Worm (Caenorhabditis elegans): ENCODE results near the gene C11H1.5.

The C11H1.5 gene

ce11 chrX:14267781-14268180 is 35.2 kb downstream of the C11H1.5 start, which contains the start of gene del-1 (continued):
- TF ChIP-seq repo-1 (tag; optimal IDR thresholded peaks at IDR 0.05) (no peak), mel-28 (tag; optimal IDR thresholded peaks at IDR 0.05; ENCODE audit: borderline replicate concordance) (no peak), T26A5.8 (tag; optimal IDR thresholded peaks at IDR 0.05) (no peak)

ce11 chrX:14267170-14267569 is 35.8 kb downstream of the C11H1.5 start:
- TF ChIP-seq nfya-1 (tag; optimal IDR thresholded peaks at IDR 0.05; ENCODE audit: borderline replicate concordance, insufficient read depth) = no peak

- TF ChIP-seq B0261.1 (tag; optimal IDR thresholded peaks at IDR 0.05) (no peak), mel-28 (tag; optimal IDR thresholded peaks at IDR 0.05; ENCODE audit: borderline replicate concordance) (no peak), lag-1 (GFP tag; IDR thresholded peaks at IDR 0.05) (no peak), T07F8.4 (tag; optimal IDR thresholded peaks at IDR 0.05) (no peak), gei-17 (GFP tag; optimal IDR thresholded peaks at IDR 0.05) (no peak), lin-26 (GFP tag; IDR thresholded peaks at IDR 0.05) (no peak), F37B4.10 (GFP tag; IDR thresholded peaks at IDR 0.05) (no peak), F39B2.1 (GFP tag; IDR thresholded peaks at IDR 0.05) (no peak), rpc-1 (optimal IDR thresholded peaks at IDR 0.05) (no peak), rpc-1 (tag; optimal IDR thresholded peaks at IDR 0.05) (no peak), somi-1 (GFP tag; optimal IDR thresholded peaks at IDR 0.05) (no peak), C06A6.2 (GFP tag; conservative IDR thresholded peaks at IDR 0.05) (no peak), madf-3 (GFP tag; IDR thresholded peaks at IDR 0.05) (no peak), F33H1.4 (GFP tag; IDR thresholded peaks at IDR 0.05) (no peak), F57C9.4 (tag; optimal IDR thresholded peaks at IDR 0.05) (no peak), bed-2 (GFP tag; IDR thresholded peaks at IDR 0.05) (no peak), F57A8.1 (GFP tag; optimal IDR thresholded peaks at IDR 0.05) (no peak), chd-7 (tag; optimal IDR thresholded peaks at IDR 0.05) (no peak)
Measured at ce11 chrX:14263473-14263872, 39.5 kb downstream of the C11H1.5 start, which contains the start of gene E02H4.8. Gene E02H4.8, minus strand, starts transcription at chrX:14263573.

- TF ChIP-seq unc-62 (GFP tag; optimal IDR thresholded peaks at IDR 0.05) (no peak), ekl-4 (GFP tag; IDR thresholded peaks at IDR 0.05) (no peak)
Measured at ce11 chrX:14257661-14258060, 45.3 kb downstream of the C11H1.5 start, which contains the start of gene E02H4.4. Gene E02H4.4, plus strand, starts transcription at chrX:14257961.

ce11 chrX:14255973-14256372 is 47.0 kb downstream of the C11H1.5 start, which contains the start of gene E02H4.7:
Gene E02H4.7, plus strand, starts transcription at chrX:14256273.
- no peak for TF ChIP-seq hmg-1.2 (GFP tag; IDR thresholded peaks at IDR 0.05)
- TF ChIP-seq hlh-12 (tag; optimal IDR thresholded peaks at IDR 0.05) = no peak
- no peak for TF ChIP-seq cebp-1 (GFP tag; IDR thresholded peaks at IDR 0.05)
- TF ChIP-seq cebp-1 (tag; optimal IDR thresholded peaks at IDR 0.05) = no peak
- no peak for TF ChIP-seq B0336.3 (GFP tag; IDR thresholded peaks at IDR 0.05)
- no peak for TF ChIP-seq zfh-2 (GFP tag; conservative IDR thresholded peaks at IDR 0.05)
- no peak for TF ChIP-seq nhr-179 (tag; optimal IDR thresholded peaks at IDR 0.05)
- no peak for TF ChIP-seq sea-2 (GFP tag; IDR thresholded peaks at IDR 0.05)
- no peak for TF ChIP-seq ceh-27 (GFP tag; optimal IDR thresholded peaks at IDR 0.05)
- TF ChIP-seq rcor-1 (GFP tag; IDR thresholded peaks at IDR 0.05) = no peak

ce11 chrX:14255031-14255430 is 47.9 kb downstream of the C11H1.5 start, which contains the start of gene E02H4.5:
Gene E02H4.5, minus strand, starts transcription at chrX:14255131.
- TF ChIP-seq unc-62 (GFP tag; optimal IDR thresholded peaks at IDR 0.05) = no peak
- no peak for TF ChIP-seq attf-5 (GFP tag; optimal IDR thresholded peaks at IDR 0.05)
- no peak for TF ChIP-seq F57A8.1 (GFP tag; optimal IDR thresholded peaks at IDR 0.05)
- TF ChIP-seq T26A5.8 (tag; optimal IDR thresholded peaks at IDR 0.05) = no peak
- TF ChIP-seq K11D2.4 (GFP tag; IDR thresholded peaks at IDR 0.05) = no peak
- TF ChIP-seq gei-17 (GFP tag; optimal IDR thresholded peaks at IDR 0.05) = no peak
- TF ChIP-seq ceh-27 (GFP tag; optimal IDR thresholded peaks at IDR 0.05) = no peak
